Fruit fly (Drosophila melanogaster): ENCODE measurements around the gene CG14285.

Gene CG14285

DNA sequence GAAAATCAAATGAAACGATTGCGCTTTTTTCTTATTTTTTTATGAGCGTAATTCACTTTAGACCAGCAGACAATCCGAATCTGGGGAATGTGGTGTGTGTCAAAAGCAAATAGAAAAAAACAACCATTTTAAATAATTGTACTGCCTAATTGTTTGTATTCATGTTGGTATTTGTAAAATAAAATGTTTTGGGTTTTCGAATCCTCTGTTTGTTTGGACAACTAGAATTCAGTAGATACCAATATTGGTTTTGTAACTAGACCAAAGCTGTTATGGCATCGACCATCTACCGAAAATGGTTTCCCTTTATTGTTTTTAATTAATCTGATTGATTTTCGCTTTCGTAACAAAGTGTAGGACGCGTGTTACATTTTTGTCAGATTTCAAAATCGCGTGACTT, 14.0 kb upstream of the CG14285 start:
- no peak for TF ChIP-seq Mnt (GFP tag; optimal IDR thresholded peaks at IDR 0.05)
- no peak for TF ChIP-seq CG5204 (GFP tag; optimal IDR thresholded peaks at IDR 0.05)
- no peak for TF ChIP-seq Clk (GFP tag; optimal IDR thresholded peaks at IDR 0.05)
- no peak for TF ChIP-seq ovo (GFP tag; optimal IDR thresholded peaks at IDR 0.05)
- no peak for TF ChIP-seq CG12768 (GFP tag; optimal IDR thresholded peaks at IDR 0.05)
- no peak for TF ChIP-seq Crg-1 (GFP tag; optimal IDR thresholded peaks at IDR 0.05)
- TF ChIP-seq tj (GFP tag; optimal IDR thresholded peaks at IDR 0.05) = no peak
- no peak for TF ChIP-seq CG33017 (tag; optimal IDR thresholded peaks at IDR 0.05)
- no peak for TF ChIP-seq CG7101 (tag; optimal IDR thresholded peaks at IDR 0.05)
- no peak for TF ChIP-seq cnc (optimal IDR thresholded peaks at IDR 0.05)
- no peak for TF ChIP-seq kay (GFP tag; ENCODE audit: borderline replicate concordance)
- TF ChIP-seq toe (GFP tag; optimal IDR thresholded peaks at IDR 0.05) = no peak
- no peak for TF ChIP-seq CG11617 (GFP tag; optimal IDR thresholded peaks at IDR 0.05)
- no peak for TF ChIP-seq CG1620 (GFP tag; optimal IDR thresholded peaks at IDR 0.05)

DNA sequence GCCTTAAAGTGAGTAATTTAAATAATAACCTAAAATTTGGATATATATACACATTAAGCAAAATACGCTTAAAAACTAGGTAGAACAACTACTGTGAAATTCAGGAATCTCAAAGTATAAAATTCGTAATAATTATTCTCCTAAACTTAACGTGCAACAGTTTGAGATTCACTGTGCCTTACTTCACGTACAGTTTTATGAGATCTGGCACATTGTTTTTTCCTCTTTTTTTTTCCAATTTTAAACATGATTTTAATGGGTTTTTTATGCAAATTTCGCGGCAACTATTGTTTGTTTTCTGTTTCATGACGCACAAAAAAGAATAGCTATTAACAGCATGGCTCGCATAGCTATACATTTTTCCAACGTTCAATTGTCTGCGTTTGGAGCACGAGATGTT, 13.0 kb upstream of the CG14285 start:
- no peak for TF ChIP-seq cic (GFP tag; optimal IDR thresholded peaks at IDR 0.05)

dm6 chr3R:19014027-19014426, 10.9 kb upstream of the CG14285 start:
- TF ChIP-seq Hr96 (GFP tag; optimal IDR thresholded peaks at IDR 0.05) = no peak
- no peak for TF ChIP-seq CG5204 (GFP tag; optimal IDR thresholded peaks at IDR 0.05)
- no peak for TF ChIP-seq bab1 (GFP tag; optimal IDR thresholded peaks at IDR 0.05)
- no peak for TF ChIP-seq CG7101 (tag; optimal IDR thresholded peaks at IDR 0.05)
- no peak for TF ChIP-seq Clk (GFP tag; optimal IDR thresholded peaks at IDR 0.05)
- TF ChIP-seq CG12768 (GFP tag; optimal IDR thresholded peaks at IDR 0.05) = no peak
- no peak for TF ChIP-seq CG11617 (GFP tag; optimal IDR thresholded peaks at IDR 0.05)
- no peak for TF ChIP-seq pad (GFP tag; optimal IDR thresholded peaks at IDR 0.05)
- no peak for TF ChIP-seq CG7045 (GFP tag; optimal IDR thresholded peaks at IDR 0.05)
- no peak for TF ChIP-seq tj (GFP tag; optimal IDR thresholded peaks at IDR 0.05)
- no peak for TF ChIP-seq toe (GFP tag; optimal IDR thresholded peaks at IDR 0.05)
- TF ChIP-seq CG33017 (tag; optimal IDR thresholded peaks at IDR 0.05) = no peak
- no peak for TF ChIP-seq Crg-1 (GFP tag; optimal IDR thresholded peaks at IDR 0.05)
- no peak for TF ChIP-seq CG1620 (GFP tag; optimal IDR thresholded peaks at IDR 0.05)
- TF ChIP-seq cic (GFP tag; optimal IDR thresholded peaks at IDR 0.05) = no peak
- no peak for TF ChIP-seq cnc (optimal IDR thresholded peaks at IDR 0.05)
- no peak for TF ChIP-seq ovo (GFP tag; optimal IDR thresholded peaks at IDR 0.05)

DNA sequence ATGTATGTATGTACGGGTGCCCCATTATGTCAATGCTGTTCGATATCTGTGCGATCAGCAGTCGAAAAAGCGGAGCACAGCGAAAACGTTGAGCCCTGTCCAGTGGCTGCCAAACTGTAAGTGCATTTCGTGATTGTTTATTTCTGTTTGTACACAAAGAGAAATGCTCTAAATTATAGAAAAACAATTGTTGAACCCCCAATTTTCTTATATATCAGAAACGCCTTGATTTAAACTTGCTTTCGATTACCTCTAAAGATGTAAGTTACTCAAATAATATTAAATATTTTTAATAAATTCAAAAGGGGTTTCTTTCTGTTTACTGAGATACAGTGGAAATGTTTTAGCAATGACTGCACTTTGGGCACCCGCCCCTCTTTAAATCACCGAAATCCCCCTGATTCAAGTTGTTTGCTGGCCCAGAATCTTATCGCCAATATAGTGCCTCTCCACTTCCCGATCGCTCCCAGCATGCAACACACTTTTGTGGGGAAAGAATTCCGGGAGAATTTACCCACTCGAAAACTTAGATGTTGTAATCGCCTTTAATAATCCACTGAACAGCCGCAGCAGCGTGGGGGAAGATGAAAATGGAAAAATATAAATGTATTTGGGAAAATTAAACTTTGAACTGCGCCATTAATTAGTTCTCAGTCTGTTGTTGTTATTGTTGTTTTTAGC, 10.0 kb upstream of the CG14285 start:
- no peak for TF ChIP-seq pad (GFP tag; optimal IDR thresholded peaks at IDR 0.05)
- peak; percentile 25 for TF ChIP-seq bab1 (GFP tag; optimal IDR thresholded peaks at IDR 0.05)
- TF ChIP-seq toe (GFP tag; optimal IDR thresholded peaks at IDR 0.05) = no peak
- no peak for TF ChIP-seq kay (GFP tag; ENCODE audit: borderline replicate concordance)
- no peak for TF ChIP-seq Crg-1 (GFP tag; optimal IDR thresholded peaks at IDR 0.05)
- peak; percentile 42 for TF ChIP-seq CG14711 (tag; optimal IDR thresholded peaks at IDR 0.05)
- TF ChIP-seq CG12768 (GFP tag; optimal IDR thresholded peaks at IDR 0.05) = no peak
- no peak for TF ChIP-seq Mnt (GFP tag; optimal IDR thresholded peaks at IDR 0.05)
- TF ChIP-seq CG7101 (tag; optimal IDR thresholded peaks at IDR 0.05) = peak; percentile 48
- TF ChIP-seq CG5204 (GFP tag; optimal IDR thresholded peaks at IDR 0.05) = no peak
- TF ChIP-seq CG11617 (GFP tag; optimal IDR thresholded peaks at IDR 0.05) = no peak
- no peak for TF ChIP-seq CG1620 (GFP tag; optimal IDR thresholded peaks at IDR 0.05)
- no peak for TF ChIP-seq Clk (GFP tag; optimal IDR thresholded peaks at IDR 0.05)
- peak; percentile 98 for TF ChIP-seq tj (GFP tag; optimal IDR thresholded peaks at IDR 0.05)
- TF ChIP-seq ovo (GFP tag; optimal IDR thresholded peaks at IDR 0.05) = no peak
- no peak for TF ChIP-seq Hr96 (GFP tag; optimal IDR thresholded peaks at IDR 0.05)
- TF ChIP-seq cnc (optimal IDR thresholded peaks at IDR 0.05) = no peak
- TF ChIP-seq CG33017 (tag; optimal IDR thresholded peaks at IDR 0.05) = peak; percentile 37
- no peak for TF ChIP-seq cic (GFP tag; optimal IDR thresholded peaks at IDR 0.05)
- TF ChIP-seq CG7045 (GFP tag; optimal IDR thresholded peaks at IDR 0.05) = no peak

dm6 chr3R:19015423-19015810, 9.5 kb upstream of the CG14285 start:
- TF ChIP-seq CG33017 (tag; optimal IDR thresholded peaks at IDR 0.05) (no peak), ovo (GFP tag; optimal IDR thresholded peaks at IDR 0.05) (no peak), CG12768 (GFP tag; optimal IDR thresholded peaks at IDR 0.05) (no peak), CG5204 (GFP tag; optimal IDR thresholded peaks at IDR 0.05) (no peak), CG7045 (GFP tag; optimal IDR thresholded peaks at IDR 0.05) (no peak), CG11617 (GFP tag; optimal IDR thresholded peaks at IDR 0.05) (no peak), pad (GFP tag; optimal IDR thresholded peaks at IDR 0.05) (no peak), tj (GFP tag; optimal IDR thresholded peaks at IDR 0.05) (no peak)

- TF ChIP-seq CG5204 (GFP tag; optimal IDR thresholded peaks at IDR 0.05) (no peak), toe (GFP tag; optimal IDR thresholded peaks at IDR 0.05) (no peak), CG12768 (GFP tag; optimal IDR thresholded peaks at IDR 0.05) (no peak), cic (GFP tag; optimal IDR thresholded peaks at IDR 0.05) (peak; percentile 13), CG1620 (GFP tag; optimal IDR thresholded peaks at IDR 0.05) (no peak), Hr96 (GFP tag; optimal IDR thresholded peaks at IDR 0.05) (no peak), pad (GFP tag; optimal IDR thresholded peaks at IDR 0.05) (peak; percentile 82), kay (GFP tag; ENCODE audit: borderline replicate concordance) (no peak), bab1 (GFP tag; optimal IDR thresholded peaks at IDR 0.05) (no peak)
Measured at dm6 chr3R:19017318-19018043, 7.4 kb upstream of the CG14285 start.
